Fruit fly (Drosophila melanogaster) whole organism, embryonic: ENCODE measurements around the gene PH4alphaEFB.

Source experiments
- Ada2b ChIP-seq: fragments of 200-800 bp; sonication (Bioruptor generic); IDR thresholded peaks from 2 replicates; pipeline ENCODE4 v1.3.6; 2022; ENCODE audit warnings: missing biosample characterization, missing genetic modification characterization
- CG11085 ChIP-seq: fragments of 200-800 bp; sonication (Bioruptor generic); IDR thresholded peaks from 2 replicates; pipeline ENCODE4 v1.3.6; 2022; ENCODE audit warnings: missing biosample characterization, missing genetic modification characterization
- CG11504 ChIP-seq: fragments of 200-800 bp; sonication (Bioruptor generic); optimal IDR thresholded peaks from 3 replicates; lab custom pipeline; 2019; ENCODE audit warnings: missing biosample characterization, mild to moderate bottlenecking, missing genetic modification characterization, moderate library complexity
- CG12769 ChIP-seq: fragments of 200-800 bp; sonication (Bioruptor generic); optimal IDR thresholded peaks from 2 replicates; lab custom pipeline; 2019; ENCODE audit warnings: missing biosample characterization, mild to moderate bottlenecking, missing genetic modification characterization, moderate library complexity
- CG14014 ChIP-seq: fragments of 200-800 bp; sonication (Bioruptor generic); IDR thresholded peaks from 2 replicates; pipeline ENCODE4 v1.3.6; 2022; ENCODE audit warnings: missing biosample characterization, missing genetic modification characterization
- CG14050 ChIP-seq: fragments of 200-800 bp; sonication (Bioruptor generic); IDR thresholded peaks from 3 replicates; pipeline ENCODE4 v1.3.6; 2022; ENCODE audit warnings: missing biosample characterization, missing genetic modification characterization
- CG15073 ChIP-seq: fragments of 200-800 bp; sonication (Bioruptor generic); optimal IDR thresholded peaks from 2 replicates; lab custom pipeline; 2016; ENCODE audit warnings: missing biosample characterization, missing genetic modification characterization
- CG15269 ChIP-seq: fragments of 200-800 bp; sonication (Bioruptor generic); optimal IDR thresholded peaks from 2 replicates; lab custom pipeline; 2018; ENCODE audit warnings: missing biosample characterization, mild to moderate bottlenecking, missing genetic modification characterization, moderate library complexity
- CG17829 ChIP-seq: fragments of 200-800 bp; optimal IDR thresholded peaks from 2 replicates; lab custom pipeline; 2019; ENCODE audit warnings: missing biosample characterization, mild to moderate bottlenecking, missing genetic modification characterization, moderate library complexity
- CG18599 ChIP-seq: fragments of 200-800 bp; sonication (Bioruptor generic); optimal IDR thresholded peaks from 3 replicates; lab custom pipeline; 2017; ENCODE audit warnings: missing biosample characterization, missing genetic modification characterization, mild to moderate bottlenecking, moderate library complexity, missing genetic modification reagents
- CG2889 ChIP-seq: fragments of 200-800 bp; sonication (Bioruptor generic); IDR thresholded peaks from 3 replicates; pipeline ENCODE4 v1.3.6; 2022; ENCODE audit warnings: missing biosample characterization, missing genetic modification characterization
- CG3281 ChIP-seq: fragments of 200-800 bp; sonication (Bioruptor generic); optimal IDR thresholded peaks from 3 replicates; lab custom pipeline; 2017; ENCODE audit warnings: missing biosample characterization, mild to moderate bottlenecking, missing genetic modification characterization
- CG4404 ChIP-seq: fragments of 200-800 bp; sonication (Bioruptor generic); IDR thresholded peaks from 2 replicates; pipeline ENCODE4 v1.3.6; 2022; ENCODE audit warnings: missing biosample characterization, missing genetic modification characterization
- CG7357 ChIP-seq: fragments of 200-800 bp; sonication (Bioruptor generic); IDR thresholded peaks from 3 replicates; pipeline ENCODE4 v1.3.6; 2022; ENCODE audit warnings: missing biosample characterization, missing genetic modification characterization
- CG7987 ChIP-seq: fragments of 200-800 bp; sonication (Bioruptor generic); optimal IDR thresholded peaks from 2 replicates; lab custom pipeline; 2018; ENCODE audit warnings: missing biosample characterization, mild to moderate bottlenecking, missing genetic modification characterization, moderate library complexity
- CG8089 ChIP-seq: fragments of 200-800 bp; sonication (Bioruptor generic); optimal IDR thresholded peaks from 3 replicates; lab custom pipeline; 2016; ENCODE audit warnings: missing biosample characterization, missing genetic modification characterization
- CG8765 ChIP-seq: fragments of 200-800 bp; sonication (Bioruptor generic); IDR thresholded peaks from 2 replicates; pipeline ENCODE4 v1.3.6; 2022; ENCODE audit warnings: missing biosample characterization, missing genetic modification characterization
- CG9609 ChIP-seq: fragments of 200-800 bp; sonication (Bioruptor generic); optimal IDR thresholded peaks from 3 replicates; lab custom pipeline; 2016; ENCODE audit warnings: missing biosample characterization, missing genetic modification characterization
- CG9797 ChIP-seq: fragments of 200-800 bp; sonication (Bioruptor generic); optimal IDR thresholded peaks from 3 replicates; lab custom pipeline; 2018; ENCODE audit warnings: missing biosample characterization, mild to moderate bottlenecking, missing genetic modification characterization
- CG9932 ChIP-seq: fragments of 200-800 bp; sonication (Bioruptor generic); IDR thresholded peaks from 2 replicates; pipeline ENCODE4 v1.3.6; 2022; ENCODE audit warnings: missing biosample characterization, missing genetic modification characterization
- Camta ChIP-seq: fragments of 200-800 bp; sonication (Bioruptor generic); optimal IDR thresholded peaks from 2 replicates; lab custom pipeline; 2016; ENCODE audit warnings: missing biosample characterization, missing genetic modification characterization
- D ChIP-seq, 2 experiments: fragments of 200-800 bp in 1 of 2; fragments of >200 bp in 1 of 2; sonication (Bioruptor generic) in 1 of 2; optimal IDR thresholded peaks; 2 replicates in 1 of 2; 3 replicates in 1 of 2; lab custom pipeline; 2017; ENCODE audit warnings: mild to moderate bottlenecking in 1 of 2, missing biosample characterization in 1 of 2, missing genetic modification characterization in 1 of 2, missing genetic modification reagents in 1 of 2
- Dip2 ChIP-seq: fragments of 200-800 bp; sonication (Bioruptor generic); IDR thresholded peaks from 2 replicates; pipeline ENCODE4 v1.3.6; 2022; ENCODE audit warnings: missing biosample characterization, missing genetic modification characterization
- Drgx ChIP-seq: fragments of 200-800 bp; sonication (Bioruptor generic); IDR thresholded peaks from 2 replicates; pipeline ENCODE4 v1.3.6; 2022; ENCODE audit warnings: missing biosample characterization, missing genetic modification characterization
- HHEX ChIP-seq: fragments of 200-800 bp; sonication (Bioruptor generic); optimal IDR thresholded peaks from 3 replicates; lab custom pipeline; 2017; ENCODE audit warnings: missing biosample characterization, mild to moderate bottlenecking, missing genetic modification characterization, missing genetic modification reagents
- HmgZ ChIP-seq: fragments of 200-800 bp; sonication (Bioruptor generic); optimal IDR thresholded peaks from 2 replicates; lab custom pipeline; 2018; ENCODE audit warnings: missing biosample characterization, mild to moderate bottlenecking, missing genetic modification characterization
- MBD-R2 ChIP-seq: fragments of 200-800 bp; sonication (Bioruptor generic); IDR thresholded peaks from 2 replicates; pipeline ENCODE4 v1.3.6; 2022; ENCODE audit warnings: missing biosample characterization, missing genetic modification characterization
- Mes4 ChIP-seq: fragments of 200-800 bp; sonication (Bioruptor generic); optimal IDR thresholded peaks from 2 replicates; lab custom pipeline; 2016; ENCODE audit warnings: missing biosample characterization, missing genetic modification characterization
- NC2β ChIP-seq: fragments of 200-800 bp; sonication (Bioruptor generic); optimal IDR thresholded peaks from 2 replicates; lab custom pipeline; 2016; ENCODE audit warnings: missing biosample characterization, missing genetic modification characterization
- Oaz ChIP-seq: fragments of 200-800 bp; sonication (Bioruptor generic); IDR thresholded peaks from 2 replicates; pipeline ENCODE4 v1.3.6; 2022; ENCODE audit warnings: missing biosample characterization, missing genetic modification characterization
- PHDP ChIP-seq: fragments of 200-800 bp; sonication (Bioruptor generic); optimal IDR thresholded peaks from 3 replicates; lab custom pipeline; 2018; ENCODE audit warnings: missing biosample characterization, mild to moderate bottlenecking, missing genetic modification characterization, moderate library complexity
- Sry-δ ChIP-seq: fragments of 200-800 bp; sonication (Bioruptor generic); optimal IDR thresholded peaks from 2 replicates; lab custom pipeline; 2016; ENCODE audit warnings: missing biosample characterization, missing genetic modification characterization
- Vsx1 ChIP-seq: fragments of 200-800 bp; sonication (Bioruptor generic); optimal IDR thresholded peaks from 2 replicates; lab custom pipeline; 2017; ENCODE audit warnings: missing biosample characterization, mild to moderate bottlenecking, missing genetic modification characterization, missing genetic modification reagents
- ci ChIP-seq: fragments of 200-800 bp; sonication (Bioruptor generic); IDR thresholded peaks from 3 replicates; pipeline ENCODE4 v1.3.6; 2022; ENCODE audit warnings: missing biosample characterization, missing genetic modification characterization
- cwo ChIP-seq: fragments of 200-800 bp; sonication (Bioruptor generic); optimal IDR thresholded peaks from 3 replicates; lab custom pipeline; 2017; ENCODE audit warnings: missing biosample characterization, missing genetic modification characterization, mild to moderate bottlenecking, moderate library complexity, missing genetic modification reagents
- gsb ChIP-seq: fragments of 200-800 bp; sonication (Bioruptor generic); IDR thresholded peaks from 2 replicates; pipeline ENCODE4 v1.3.6; 2022; ENCODE audit warnings: missing biosample characterization, missing genetic modification characterization
- hb ChIP-seq: fragments of 200-800 bp; sonication (Bioruptor generic); IDR thresholded peaks from 3 replicates; pipeline ENCODE4 v1.3.6; 2022; ENCODE audit warnings: missing biosample characterization, missing genetic modification characterization; ENCODE audit not compliant: partially characterized antibody
- ken ChIP-seq: fragments of 200-800 bp; sonication (Bioruptor generic); IDR thresholded peaks from 3 replicates; pipeline ENCODE4 v1.3.6; 2022; ENCODE audit warnings: missing biosample characterization, missing genetic modification characterization
- org-1 ChIP-seq: fragments of 200-800 bp; sonication (Bioruptor generic); optimal IDR thresholded peaks from 2 replicates; lab custom pipeline; 2017; ENCODE audit warnings: missing biosample characterization, missing genetic modification characterization
- pb ChIP-seq: fragments of 200-800 bp; sonication (Bioruptor generic); optimal IDR thresholded peaks from 3 replicates; lab custom pipeline; 2016; ENCODE audit warnings: missing biosample characterization, missing genetic modification characterization
- salm ChIP-seq: fragments of 200-800 bp; sonication (Bioruptor generic); optimal IDR thresholded peaks from 2 replicates; lab custom pipeline; 2018; ENCODE audit warnings: missing biosample characterization, mild to moderate bottlenecking, missing genetic modification characterization
- sc ChIP-seq, 3 experiments: fragments of >200 bp in 2 of 3; fragments of 200-800 bp in 1 of 3; sonication (Bioruptor generic) in 1 of 3; optimal IDR thresholded peaks; 2 replicates in 2 of 3; 3 replicates in 1 of 3; lab custom pipeline; 2017; ENCODE audit warnings: mild to moderate bottlenecking in 1 of 3, missing biosample characterization in 1 of 3, missing genetic modification characterization in 1 of 3, missing genetic modification reagents in 1 of 3
- sens-2 ChIP-seq: fragments of 200-800 bp; sonication (Bioruptor generic); IDR thresholded peaks from 2 replicates; pipeline ENCODE4 v1.3.6; 2022; ENCODE audit warnings: missing biosample characterization, missing genetic modification characterization
- sisA ChIP-seq: fragments of 200-800 bp; sonication (Bioruptor generic); IDR thresholded peaks from 2 replicates; pipeline ENCODE4 v1.3.6; 2022; ENCODE audit warnings: missing biosample characterization, missing genetic modification characterization
- sob ChIP-seq: fragments of 200-800 bp; sonication (Bioruptor generic); IDR thresholded peaks from 2 replicates; pipeline ENCODE4 v1.3.6; 2022; ENCODE audit warnings: missing biosample characterization, missing genetic modification characterization
- sqz ChIP-seq: fragments of 200-800 bp; sonication (Bioruptor generic); optimal IDR thresholded peaks from 3 replicates; lab custom pipeline; 2018; ENCODE audit warnings: missing biosample characterization, mild to moderate bottlenecking, missing genetic modification characterization
- stwl ChIP-seq: fragments of 200-800 bp; sonication (Bioruptor generic); optimal IDR thresholded peaks from 3 replicates; lab custom pipeline; 2018; ENCODE audit warnings: missing biosample characterization, mild to moderate bottlenecking, missing genetic modification characterization, moderate library complexity
- tna ChIP-seq: fragments of 200-800 bp; sonication (Bioruptor generic); IDR thresholded peaks from 2 replicates; pipeline ENCODE4 v1.3.6; 2022; ENCODE audit warnings: missing biosample characterization, missing genetic modification characterization; ENCODE audit not compliant: partially characterized antibody
- twi ChIP-seq: fragments of 200-800 bp; optimal IDR thresholded peaks from 2 replicates; lab custom pipeline; 2019; ENCODE audit warnings: missing biosample characterization, mild to moderate bottlenecking, missing genetic modification characterization, moderate library complexity
- z ChIP-seq: fragments of 200-800 bp; sonication (Bioruptor generic); IDR thresholded peaks from 3 replicates; pipeline ENCODE4 v1.3.6; 2022; ENCODE audit warnings: missing biosample characterization, missing genetic modification characterization
- zfh2 ChIP-seq: fragments of 200-800 bp; sonication (Bioruptor generic); optimal IDR thresholded peaks from 2 replicates; lab custom pipeline; 2016; ENCODE audit warnings: missing biosample characterization, missing genetic modification characterization

PH4alphaEFB gene

DNA sequence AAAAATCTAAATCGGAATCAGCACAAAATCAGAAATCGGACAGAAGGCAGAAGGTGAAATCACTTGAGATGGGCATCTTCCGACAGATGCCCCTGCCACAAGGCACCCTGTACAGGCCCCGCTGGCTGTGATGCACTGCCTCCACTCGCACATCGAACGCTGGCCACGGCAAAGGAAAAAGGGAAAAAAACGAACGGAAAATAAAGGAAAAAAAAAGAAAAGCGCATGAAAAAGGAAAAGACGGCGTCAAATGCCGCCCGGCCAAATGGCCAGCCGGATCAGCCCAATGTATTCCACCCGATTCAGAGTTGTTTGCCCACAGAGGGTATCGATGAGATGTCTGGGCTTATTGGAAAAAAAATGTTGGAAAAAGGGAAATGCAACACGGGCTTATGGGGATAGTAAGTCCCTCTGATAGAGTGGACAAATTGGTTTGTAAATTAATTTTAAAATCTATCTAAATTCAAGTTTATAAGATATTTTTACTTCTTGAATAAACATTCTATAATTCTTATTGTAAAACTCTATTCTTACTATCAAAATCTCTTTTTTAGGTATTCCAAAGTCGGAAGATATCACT, 65.4 kb downstream of the PH4alphaEFB start:
- TF ChIP-seq sc (optimal IDR thresholded peaks at IDR 0.05; lab: Kevin White, UChicago) (no peak), sc (GFP tag; optimal IDR thresholded peaks at IDR 0.05; lab: Kevin White, UChicago) (no peak), sens-2 (no peak), z (GFP tag; lab: Robert Waterston, UW) (no peak), Vsx1 (GFP tag; lab: Kevin White, UChicago) (no peak), cwo (GFP tag; lab: Kevin White, UChicago) (no peak), sqz (GFP tag; lab: Kevin White, UChicago) (no peak), CG8765 (GFP tag; lab: Robert Waterston, UW) (no peak), org-1 (GFP tag; lab: Kevin White, UChicago) (no peak), Mes4 (no peak), CG17829 (tag; lab: Kevin White, UChicago) (peak; percentile 15), stwl (no peak), gsb (GFP tag; lab: Robert Waterston, UW) (no peak), HHEX (GFP tag; lab: Kevin White, UChicago) (no peak), salm (tag; lab: Kevin White, UChicago) (no peak), CG14050 (no peak), Drgx (GFP tag; lab: Robert Waterston, UW) (0 out of 2 replicates have a peak, but pooled peaks have one; percentile 26), sisA (GFP tag; lab: Robert Waterston, UW) (no peak), Dip2 (GFP tag; lab: Robert Waterston, UW) (no peak), ken (GFP tag; lab: Robert Waterston, UW) (no peak), Ada2b (GFP tag; lab: Robert Waterston, UW) (no peak), zfh2 (no peak), tna (GFP tag; lab: Robert Waterston, UW) (no peak), Oaz (GFP tag; lab: Robert Waterston, UW) (no peak), CG3281 (GFP tag; lab: Kevin White, UChicago) (no peak), hb (GFP tag; lab: Robert Waterston, UW) (no peak), CG9609 (no peak), CG2889 (GFP tag; lab: Robert Waterston, UW) (no peak), CG15269 (tag; lab: Kevin White, UChicago) (no peak), PHDP (tag; lab: Kevin White, UChicago) (no peak), Sry-δ (GFP tag; lab: Kevin White, UChicago) (no peak), HmgZ (no peak), pb (no peak), CG7357 (GFP tag; lab: Robert Waterston, UW) (no peak), CG4404 (GFP tag; lab: Robert Waterston, UW) (no peak), CG9932 (GFP tag; lab: Robert Waterston, UW) (no peak), MBD-R2 (GFP tag; lab: Robert Waterston, UW) (no peak), Camta (no peak), NC2β (no peak), ci (GFP tag; lab: Robert Waterston, UW) (no peak), CG11504 (tag; lab: Kevin White, UChicago) (peak; percentile 39), CG11085 (GFP tag; lab: Robert Waterston, UW) (no peak), twi (tag; lab: Kevin White, UChicago) (no peak), CG9797 (GFP tag; lab: Kevin White, UChicago) (no peak), CG15073 (GFP tag; lab: Kevin White, UChicago) (no peak), CG8089 (no peak), CG14014 (GFP tag; lab: Robert Waterston, UW) (no peak), D (optimal IDR thresholded peaks at IDR 0.05; lab: Kevin White, UChicago) (no peak), D (GFP tag; optimal IDR thresholded peaks at IDR 0.05; lab: Kevin White, UChicago) (peak; percentile 9), CG18599 (GFP tag; lab: Kevin White, UChicago) (no peak), sob (GFP tag; lab: Robert Waterston, UW) (no peak), CG7987 (no peak), CG12769 (tag; lab: Kevin White, UChicago) (no peak)
